Fruit fly (Drosophila melanogaster) whole organism: ENCODE results near the gene CG46270.

ENCODE experiments used
- CG8478 ChIP-seq: fragments of >200 bp; optimal IDR thresholded peaks from 2 replicates; lab custom pipeline; 2018; ENCODE audit warnings: inconsistent platforms
- Dll ChIP-seq: fragments of >200 bp; optimal IDR thresholded peaks from 2 replicates; lab custom pipeline; 2017
- usp ChIP-seq: fragments of >200 bp; optimal IDR thresholded peaks from 2 replicates; lab custom pipeline; 2017; ENCODE audit warnings: missing biosample characterization, missing genetic modification characterization, mixed read lengths

DNA sequence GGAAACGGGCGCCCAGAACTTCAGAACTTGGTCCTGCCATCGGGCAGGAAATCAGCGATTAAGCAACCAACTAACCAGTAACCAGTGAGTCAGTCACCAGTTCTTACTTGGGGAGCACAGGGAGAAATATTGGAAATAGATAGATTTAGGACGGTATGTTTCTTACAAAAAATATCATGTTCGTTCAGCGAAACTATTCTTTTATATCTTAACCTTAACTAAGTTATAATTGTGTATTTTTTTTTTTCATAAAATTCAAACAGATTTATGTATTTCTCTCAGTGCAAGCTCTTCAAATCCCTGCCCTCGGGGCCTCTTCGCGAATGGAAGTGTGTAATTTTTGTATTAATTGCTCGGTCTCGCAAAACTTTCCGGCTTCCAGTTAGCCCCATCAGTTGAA lies 47.7 kb upstream of the CG46270 start:
- TF ChIP-seq usp (GFP tag; lab: Kevin White, UChicago) = no peak
- no peak for TF ChIP-seq Dll (lab: Kevin White, UChicago)
- TF ChIP-seq CG8478 = no peak
